Worm (Caenorhabditis elegans) whole organism, midembryonic: ENCODE data around the gene D2062.5.
"Not testable (repeated sequence)": the region's sequence is repeated elsewhere in the genome, so short reads cannot be mapped to it uniquely, and the experiment has no call there.

Experiments
- flt-1 ChIP-seq: fragments of 200-800 bp; sonication (Bioruptor generic); IDR thresholded peaks from 2 replicates; pipeline ENCODE4 v1.3.6; 2022; ENCODE audit warnings: missing genetic modification characterization, missing compliant biosample characterization
- med-1 ChIP-seq: sonication (generic microtip); optimal IDR thresholded peaks from 2 replicates; lab custom pipeline; 2017; ENCODE audit warnings: missing genetic modification characterization, mild to moderate bottlenecking, missing compliant biosample characterization, antibody characterized with exemption, missing genetic modification reagents; ENCODE audit not compliant: insufficient read depth
- ref-1 ChIP-seq: fragments of 200-800 bp; sonication (Bioruptor generic); conservative IDR thresholded peaks from 2 replicates; pipeline ENCODE4 v1.3.6; 2022; ENCODE audit warnings: missing genetic modification reagents, missing genetic modification characterization, missing compliant biosample characterization
- ztf-23 ChIP-seq: fragments of 200-800 bp; sonication (Bioruptor generic); IDR thresholded peaks from 2 replicates; pipeline ENCODE4 v1.3.6; 2022; ENCODE audit warnings: missing genetic modification reagents, missing genetic modification characterization, missing compliant biosample characterization

DNA sequence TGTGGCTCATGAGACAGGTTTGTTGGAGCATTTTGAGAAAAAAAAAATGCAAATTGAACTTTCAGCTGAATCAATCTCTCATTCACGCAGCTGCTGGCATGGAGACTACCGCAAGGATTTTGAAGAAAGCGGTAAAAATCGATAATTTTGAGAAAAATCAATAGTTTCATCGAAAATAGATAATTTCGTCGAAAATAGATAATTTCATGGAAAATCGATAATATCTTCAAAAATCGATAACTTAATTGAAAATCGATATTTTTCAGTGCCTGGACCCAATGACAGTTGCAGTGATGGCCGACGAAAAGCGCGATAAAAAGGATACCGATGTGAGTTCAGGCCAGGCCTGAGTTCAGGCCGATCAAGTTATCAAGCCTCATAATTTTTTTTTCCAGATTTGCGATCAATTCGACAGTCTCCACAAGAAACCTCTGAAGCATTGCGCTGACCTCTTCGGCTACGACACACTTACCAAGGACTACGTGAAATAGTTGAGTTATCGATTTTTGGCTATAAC, 414 bp downstream of the D2062.5 start, which contains the start of gene D2062.4:
- TF ChIP-seq ref-1 (GFP tag; lab: Robert Waterston, UW); ztf-23 (GFP tag; lab: Robert Waterston, UW); flt-1 (GFP tag; lab: Robert Waterston, UW); med-1 (GFP tag; lab: Kevin White, UChicago): not testable (repeated sequence)
